Fruit fly (Drosophila melanogaster) whole organism, wandering third instar larva: ENCODE measurements around the gene CG14968.

ENCODE experiments used
- Dfd ChIP-seq: fragments of >200 bp; optimal IDR thresholded peaks from 2 replicates; lab custom pipeline; 2017; ENCODE audit warnings: missing biosample characterization, missing genetic modification characterization
- Mio ChIP-seq: sonication (Bioruptor generic); optimal IDR thresholded peaks from 2 replicates; lab custom pipeline; 2016; ENCODE audit warnings: missing biosample characterization, missing genetic modification characterization

DNA sequence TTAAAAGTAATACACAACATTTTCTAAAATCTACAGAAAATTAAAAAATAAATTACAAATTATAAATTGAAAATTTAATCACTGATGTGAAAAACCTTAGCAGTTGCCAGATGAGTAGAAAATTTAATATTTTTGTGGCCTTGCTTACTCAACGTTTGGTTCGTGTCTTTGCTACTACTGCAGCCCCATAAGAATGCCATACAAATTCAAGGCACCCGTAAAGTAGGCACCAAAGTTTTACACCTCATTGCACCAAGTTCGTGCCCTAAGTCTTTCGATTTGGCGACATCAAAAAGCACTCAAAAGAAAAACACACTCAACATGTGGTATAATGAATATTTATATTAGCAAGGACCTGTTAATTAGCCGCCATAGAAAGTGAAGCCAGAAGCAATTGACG, 26.0 kb downstream of the CG14968 start:
- no peak for TF ChIP-seq Dfd
- TF ChIP-seq Mio, result no peak
